Worm (Caenorhabditis elegans): ENCODE measurements around the gene adh-1.

- TF ChIP-seq cog-1 (tag; optimal IDR thresholded peaks at IDR 0.05): no peak
- TF ChIP-seq ztf-29 (GFP tag; IDR thresholded peaks at IDR 0.05): no peak
- no peak for TF ChIP-seq ref-1 (GFP tag; conservative IDR thresholded peaks at IDR 0.05)
- TF ChIP-seq ztf-23 (GFP tag; IDR thresholded peaks at IDR 0.05): no peak
- no peak for TF ChIP-seq med-1 (GFP tag; optimal IDR thresholded peaks at IDR 0.05; ENCODE audit: insufficient read depth)
- TF ChIP-seq flt-1 (GFP tag; IDR thresholded peaks at IDR 0.05): no peak
- no peak for TF ChIP-seq tab-1 (GFP tag; IDR thresholded peaks at IDR 0.05)
Observed at ce11 chrV:11858299-11858698, 29.7 kb upstream of the adh-1 start.

All from whole organism, midembryonic.